Worm (Caenorhabditis elegans): ENCODE data around the gene str-1.
A peak's percentile ranks its signal among the peaks of the same experiment; 100 is the strongest.

str-1 gene

ce11 chrIV:7184597-7184996, 11.0 kb downstream of the str-1 start, which contains the start of gene clec-179:
TSS of gene clec-179 (minus strand) at chrIV:7184697.
- no peak for TF ChIP-seq nhr-28 (tag; optimal IDR thresholded peaks at IDR 0.05)
- TF ChIP-seq lin-32 (GFP tag; optimal IDR thresholded peaks at IDR 0.05): no peak
- no peak for TF ChIP-seq ztf-11 (tag; optimal IDR thresholded peaks at IDR 0.05)
- no peak for TF ChIP-seq nhr-2 (tag; optimal IDR thresholded peaks at IDR 0.05)
- TF ChIP-seq nhr-12 (tag; optimal IDR thresholded peaks at IDR 0.05): no peak
- no peak for TF ChIP-seq tbx-8 (GFP tag; optimal IDR thresholded peaks at IDR 0.05)
- TF ChIP-seq mab-5 (tag; optimal IDR thresholded peaks at IDR 0.05): no peak
- TF ChIP-seq bed-3 (GFP tag; optimal IDR thresholded peaks at IDR 0.05): no peak
- no peak for TF ChIP-seq sptf-1 (tag; optimal IDR thresholded peaks at IDR 0.05)
- TF ChIP-seq sem-2 (GFP tag; optimal IDR thresholded peaks at IDR 0.05): no peak
- TF ChIP-seq mep-1 (tag; optimal IDR thresholded peaks at IDR 0.05): no peak
- TF ChIP-seq lsy-2 (tag; optimal IDR thresholded peaks at IDR 0.05): no peak
- no peak for TF ChIP-seq unc-62 (GFP tag; optimal IDR thresholded peaks at IDR 0.05)
- TF ChIP-seq blmp-1 (tag; optimal IDR thresholded peaks at IDR 0.05): no peak
- TF ChIP-seq M03D4.4 (tag; optimal IDR thresholded peaks at IDR 0.05): no peak
- no peak for TF ChIP-seq nhr-76 (tag; optimal IDR thresholded peaks at IDR 0.05)
- no peak for TF ChIP-seq elt-3 (tag; optimal IDR thresholded peaks at IDR 0.05)
- TF ChIP-seq ceh-83 (GFP tag; optimal IDR thresholded peaks at IDR 0.05): no peak
- TF ChIP-seq cnd-1 (tag; optimal IDR thresholded peaks at IDR 0.05): no peak

- no peak for TF ChIP-seq ceh-83 (GFP tag; optimal IDR thresholded peaks at IDR 0.05)
- TF ChIP-seq ces-1 (GFP tag; optimal IDR thresholded peaks at IDR 0.05): no peak
- TF ChIP-seq drap-1 (GFP tag; optimal IDR thresholded peaks at IDR 0.05): no peak
- TF ChIP-seq cnd-1 (tag; optimal IDR thresholded peaks at IDR 0.05): no peak
- no peak for TF ChIP-seq hlh-1 (tag; optimal IDR thresholded peaks at IDR 0.05)
- no peak for TF ChIP-seq nhr-28 (tag; optimal IDR thresholded peaks at IDR 0.05)
- no peak for TF ChIP-seq lin-32 (GFP tag; optimal IDR thresholded peaks at IDR 0.05)
- no peak for TF ChIP-seq nhr-12 (tag; optimal IDR thresholded peaks at IDR 0.05)
- no peak for TF ChIP-seq bed-3 (GFP tag; optimal IDR thresholded peaks at IDR 0.05)
- TF ChIP-seq mls-2 (tag; optimal IDR thresholded peaks at IDR 0.05): no peak
- no peak for TF ChIP-seq M03D4.4 (tag; optimal IDR thresholded peaks at IDR 0.05)
- no peak for TF ChIP-seq blmp-1 (tag; optimal IDR thresholded peaks at IDR 0.05)
- no peak for TF ChIP-seq unc-120 (tag; optimal IDR thresholded peaks at IDR 0.05; ENCODE audit: poor library complexity, severe bottlenecking)
- TF ChIP-seq lin-13 (tag; optimal IDR thresholded peaks at IDR 0.05): no peak
Observed at ce11 chrIV:7186756-7187155, 13.2 kb downstream of the str-1 start, which contains the start of gene str-249. TSS of gene str-249 (minus strand) at chrIV:7186856.

- no peak for TF ChIP-seq mab-5 (tag; optimal IDR thresholded peaks at IDR 0.05)
- no peak for TF ChIP-seq elt-3 (tag; optimal IDR thresholded peaks at IDR 0.05)
Observed at ce11 chrIV:7188030-7188429, 14.4 kb downstream of the str-1 start, which contains the start of gene C42D4.13. TSS of gene C42D4.13 (minus strand) at chrIV:7188130.

ce11 chrIV:7188528-7189422, 15.2 kb downstream of the str-1 start, which contains the start of gene srlf-7:
TSS of gene srlf-7 (plus strand) at chrIV:7189287.
- peak; percentile 69 for TF ChIP-seq ces-1 (GFP tag; optimal IDR thresholded peaks at IDR 0.05)
- no peak for TF ChIP-seq ceh-83 (GFP tag; optimal IDR thresholded peaks at IDR 0.05)
- no peak for TF ChIP-seq mab-5 (tag; optimal IDR thresholded peaks at IDR 0.05)
- no peak for TF ChIP-seq ceh-39 (tag; optimal IDR thresholded peaks at IDR 0.05)
- TF ChIP-seq nhr-2 (tag; optimal IDR thresholded peaks at IDR 0.05): no peak
- TF ChIP-seq blmp-1 (tag; optimal IDR thresholded peaks at IDR 0.05): no peak
- TF ChIP-seq nhr-12 (tag; optimal IDR thresholded peaks at IDR 0.05): no peak
- TF ChIP-seq ceh-43 (GFP tag; optimal IDR thresholded peaks at IDR 0.05): no peak

ce11 chrIV:7190409-7190808, 16.8 kb downstream of the str-1 start:
- TF ChIP-seq elt-3 (tag; optimal IDR thresholded peaks at IDR 0.05) (no peak), lsy-2 (tag; optimal IDR thresholded peaks at IDR 0.05) (no peak), ceh-43 (GFP tag; optimal IDR thresholded peaks at IDR 0.05) (no peak), mab-5 (tag; optimal IDR thresholded peaks at IDR 0.05) (no peak), ztf-11 (tag; optimal IDR thresholded peaks at IDR 0.05) (no peak), sem-2 (GFP tag; optimal IDR thresholded peaks at IDR 0.05) (no peak), flh-1 (GFP tag; optimal IDR thresholded peaks at IDR 0.05) (no peak), nhr-76 (tag; optimal IDR thresholded peaks at IDR 0.05) (no peak), cnd-1 (tag; optimal IDR thresholded peaks at IDR 0.05) (no peak)

All from whole organism, mixed stage, embryonic.